Worm (Caenorhabditis elegans): ENCODE data around the gene nstp-1.

The nstp-1 gene

DNA sequence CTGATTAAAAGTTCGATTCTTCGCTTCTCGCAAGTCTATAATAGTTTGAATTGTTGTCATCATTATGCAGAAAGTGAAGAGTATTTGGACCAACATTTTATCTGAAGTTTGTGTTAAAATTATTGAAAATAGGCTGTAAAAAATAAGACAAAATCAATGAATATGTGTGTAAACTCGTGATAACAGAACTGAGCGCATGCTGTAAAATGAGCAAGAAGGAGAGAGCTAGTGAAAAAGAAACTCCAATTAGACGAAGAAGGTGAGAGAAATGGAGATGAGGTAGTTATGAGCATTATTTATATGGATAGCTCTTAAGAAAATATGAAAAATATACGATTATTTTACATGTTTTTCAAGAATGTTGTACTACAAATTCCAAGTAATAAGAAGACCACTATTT is 36.2 kb downstream of the nstp-1 start, which contains the start of gene C53D6.4:
Gene C53D6.4 (minus strand): TSS at position 101 of the 400 bp plus-strand sequence.
- TF ChIP-seq egl-5 (tag; optimal IDR thresholded peaks at IDR 0.05) (no peak), nhr-67 (tag; optimal IDR thresholded peaks at IDR 0.05) (no peak), skn-1 (tag; optimal IDR thresholded peaks at IDR 0.05) (no peak), ceh-16 (tag; optimal IDR thresholded peaks at IDR 0.05) (no peak), nhr-11 (tag; optimal IDR thresholded peaks at IDR 0.05) (no peak), daf-12 (tag; optimal IDR thresholded peaks at IDR 0.05) (no peak), ceh-82 (tag; optimal IDR thresholded peaks at IDR 0.05) (no peak), nhr-43 (tag; optimal IDR thresholded peaks at IDR 0.05; ENCODE audit: poor library complexity, severe bottlenecking) (no peak), eor-1 (tag; optimal IDR thresholded peaks at IDR 0.05) (no peak), unc-62 (GFP tag; optimal IDR thresholded peaks at IDR 0.05) (no peak), elt-2 (tag; optimal IDR thresholded peaks at IDR 0.05) (no peak), fkh-2 (tag; optimal IDR thresholded peaks at IDR 0.05) (no peak)

ce11 chrIV:9021245-9021779 is 36.6 kb downstream of the nstp-1 start:
- no peak for TF ChIP-seq unc-39 (tag; optimal IDR thresholded peaks at IDR 0.05)
- peak; percentile 36 for TF ChIP-seq pha-4 (tag; optimal IDR thresholded peaks at IDR 0.05)

- TF ChIP-seq sea-2 (GFP tag; optimal IDR thresholded peaks at IDR 0.05) = no peak
- TF ChIP-seq nfya-1 (tag; optimal IDR thresholded peaks at IDR 0.05; ENCODE audit: insufficient read depth) = peak; percentile 50
- peak; percentile 90 for TF ChIP-seq pha-4 (tag; optimal IDR thresholded peaks at IDR 0.05)
Observed at ce11 chrIV:9032550-9032949, 47.9 kb downstream of the nstp-1 start, which contains the start of gene C53D6.6. C53D6.6 (minus strand) TSS chrIV:9032667.

DNA sequence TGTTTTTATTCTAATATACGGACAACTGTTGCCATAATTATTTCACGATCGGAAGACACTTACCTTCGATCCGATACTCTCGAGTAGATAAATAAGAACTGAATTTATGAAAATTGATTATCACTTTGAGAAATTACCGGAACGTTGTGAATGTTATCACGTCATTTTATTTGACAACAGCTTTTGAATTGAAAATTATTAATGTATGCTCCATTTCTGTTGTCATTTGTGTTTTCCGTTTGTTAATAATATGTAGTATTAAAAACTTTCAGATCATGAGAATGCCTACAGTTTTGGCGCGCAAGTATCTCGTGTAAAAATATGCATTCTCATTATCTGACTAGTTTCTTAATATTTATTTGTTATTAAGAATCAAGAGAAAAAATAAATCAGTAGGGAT is 49.7 kb downstream of the nstp-1 start, which contains the start of gene C53D6.10:
Gene C53D6.10 (minus strand): TSS at position 101 of the 400 bp plus-strand sequence.
- TF ChIP-seq sea-2 (GFP tag; optimal IDR thresholded peaks at IDR 0.05) (no peak), mdl-1 (tag; optimal IDR thresholded peaks at IDR 0.05) (no peak), ceh-28 (tag; optimal IDR thresholded peaks at IDR 0.05) (no peak), ceh-9 (tag; optimal IDR thresholded peaks at IDR 0.05) (no peak), egl-5 (tag; optimal IDR thresholded peaks at IDR 0.05) (no peak), ZK546.5 (tag; optimal IDR thresholded peaks at IDR 0.05) (no peak)
